Worm (Caenorhabditis elegans): ENCODE results near the gene fbxa-27.
"Not testable (repeated sequence)": the region's sequence is repeated elsewhere in the genome, so short reads cannot be mapped to it uniquely, and the experiment has no call there.

DNA sequence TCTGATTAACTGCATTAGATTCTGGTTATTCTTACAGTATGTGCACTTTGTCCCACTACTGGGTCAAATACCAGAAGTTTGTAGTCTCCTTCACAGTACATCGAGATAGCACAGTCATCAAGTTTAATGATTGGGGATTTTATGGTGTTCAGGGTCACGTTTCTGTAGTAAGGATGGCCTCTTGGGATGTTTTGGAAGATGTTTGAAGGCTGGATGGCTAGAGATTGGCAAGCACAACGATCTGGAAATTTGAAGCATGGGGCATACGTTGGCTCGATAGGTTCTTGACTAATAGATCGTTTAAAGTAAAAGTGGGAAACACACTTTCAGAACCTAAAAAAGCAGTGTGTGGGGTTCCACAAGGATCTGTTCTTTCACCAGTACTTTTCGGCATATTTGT lies 15.2 kb downstream of the fbxa-27 start, which contains the start of gene Y82E9BR.8:
- TF ChIP-seq ama-1 (optimal IDR thresholded peaks at IDR 0.05); ztf-11 (tag; optimal IDR thresholded peaks at IDR 0.05); fos-1 (tag; optimal IDR thresholded peaks at IDR 0.05); elt-3 (tag; optimal IDR thresholded peaks at IDR 0.05): not testable (repeated sequence)
